Fruit fly (Drosophila melanogaster) whole organism, larva: ENCODE measurements around the gene bbx.
A peak's percentile ranks its signal among the peaks of the same experiment; 100 is the strongest.

Experiments used
- noc ChIP-seq: fragments of 200-800 bp; sonication (Bioruptor generic); optimal IDR thresholded peaks from 3 replicates; lab custom pipeline; 2019; ENCODE audit warnings: missing biosample characterization, mild to moderate bottlenecking, missing genetic modification characterization, moderate library complexity

Gene bbx

DNA sequence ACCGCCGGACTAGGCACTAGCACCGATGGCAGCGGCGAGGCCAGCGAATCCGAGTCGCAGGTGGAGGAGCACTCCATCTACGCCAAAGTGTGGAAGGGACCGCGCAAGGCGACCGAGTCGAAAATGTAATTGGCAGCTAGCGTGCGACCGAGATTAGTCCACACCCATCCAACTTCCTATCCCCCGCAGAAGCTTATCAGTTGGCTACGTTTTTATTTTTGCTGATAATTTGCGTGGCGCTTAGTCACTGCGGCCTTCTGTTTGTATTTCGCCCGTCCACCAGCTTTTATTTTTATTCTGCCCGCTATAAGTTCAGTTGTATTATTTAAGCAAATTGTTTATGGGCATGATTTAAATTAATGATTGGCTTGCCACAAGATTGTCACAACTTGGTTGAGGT is 9.3 kb upstream of the bbx start:
- peak; percentile 10 for TF ChIP-seq noc (tag; lab: Kevin White, UChicago)

dm6 chrX:21357810-21358671 is 4.8 kb upstream of the bbx start, which contains the start of gene Septin1:
Septin1 (plus strand) TSS chrX:21358286.
- no peak for TF ChIP-seq noc (tag; lab: Kevin White, UChicago)

- TF ChIP-seq noc (tag; lab: Kevin White, UChicago) = no peak
These were observed 2.6 kb downstream of the bbx start for dm6 chrX:21365421-21365820.

dm6 chrX:21366311-21366990 is 3.6 kb downstream of the bbx start:
- peak; percentile 95 for TF ChIP-seq noc (tag; lab: Kevin White, UChicago)

dm6 chrX:21367363-21368072 is 4.7 kb downstream of the bbx start:
- peak; percentile 99 for TF ChIP-seq noc (tag; lab: Kevin White, UChicago)

dm6 chrX:21368410-21368918 is 5.6 kb downstream of the bbx start:
- no peak for TF ChIP-seq noc (tag; lab: Kevin White, UChicago)

DNA sequence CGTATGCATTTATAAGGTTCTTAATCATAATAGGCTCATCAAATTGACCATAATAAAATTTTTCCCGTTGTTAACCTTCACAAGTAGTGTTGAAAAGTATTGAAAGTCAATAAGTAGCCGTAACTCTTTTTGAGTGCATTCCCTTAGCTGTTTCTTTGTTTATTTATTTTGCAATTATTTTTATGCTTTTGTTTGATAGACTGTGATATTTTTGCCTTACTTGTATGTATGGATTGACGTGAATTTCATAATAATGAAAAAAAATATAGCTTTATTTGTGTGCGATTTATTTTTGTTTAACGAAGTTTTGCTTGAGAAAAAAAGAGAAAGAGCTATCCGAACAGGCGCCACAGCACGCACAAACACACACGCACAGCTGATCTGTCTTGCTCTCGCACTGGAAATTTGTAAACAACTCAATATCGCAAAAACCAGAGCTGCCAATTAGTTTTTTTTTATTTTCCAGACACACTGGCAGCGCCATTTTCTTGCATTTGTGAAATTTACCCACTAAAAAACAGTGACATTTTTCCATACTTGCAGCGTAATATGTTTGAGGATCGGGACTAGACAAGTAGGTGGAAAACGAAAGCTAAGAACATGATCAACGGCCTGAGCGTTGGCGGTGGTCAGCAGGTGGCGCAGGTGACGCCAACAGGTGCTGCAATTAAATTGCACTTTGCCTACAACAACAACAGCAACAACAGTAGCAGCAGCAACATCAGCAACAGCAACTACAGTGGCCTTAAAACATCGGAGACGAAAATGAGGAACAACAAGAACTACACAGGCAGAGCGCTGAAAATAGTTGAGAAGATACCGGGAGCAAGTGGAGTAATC is 6.5 kb downstream of the bbx start:
- TF ChIP-seq noc (tag; lab: Kevin White, UChicago) = no peak

DNA sequence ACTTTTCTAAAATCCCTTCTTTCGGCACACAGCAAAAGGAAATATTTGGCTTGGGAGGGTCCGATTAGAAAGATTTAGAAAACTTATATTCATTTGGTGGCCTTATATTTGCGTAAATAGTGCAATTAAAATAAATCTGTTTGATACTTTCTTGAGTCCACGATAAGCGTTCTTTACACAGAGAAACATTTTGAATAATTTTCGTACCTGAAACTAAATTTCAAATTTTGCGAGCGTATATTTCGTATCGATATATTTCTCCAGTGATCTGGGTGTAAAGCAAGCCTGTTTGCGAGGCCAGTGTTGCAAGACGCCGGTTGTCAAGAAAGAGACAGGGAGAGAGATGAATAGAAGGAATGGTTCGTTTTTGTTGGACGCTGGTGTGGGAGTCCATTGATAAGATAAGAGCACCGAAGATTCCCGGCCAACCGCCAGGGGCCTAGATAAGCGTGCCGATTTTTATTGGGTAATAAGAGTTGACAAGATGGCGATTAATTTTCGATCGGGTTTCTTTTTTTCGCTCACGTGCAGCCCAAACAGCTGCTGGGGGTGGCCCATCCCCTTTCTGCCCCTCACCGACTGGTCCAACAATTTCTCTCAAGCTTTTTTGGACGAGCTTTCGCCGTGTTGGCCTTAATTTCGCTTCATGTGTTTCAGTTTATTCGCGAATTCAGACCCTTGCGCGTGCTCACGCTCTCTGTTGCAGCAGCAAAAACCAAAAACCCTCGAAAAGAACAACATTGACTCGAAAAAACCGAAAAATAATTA is 11.0 kb downstream of the bbx start, which contains the start of gene slgA:
Gene slgA, plus strand, starts transcription at position 344 of the 768 bp plus-strand sequence.
- TF ChIP-seq noc (tag; lab: Kevin White, UChicago) = no peak

- peak; percentile 75 for TF ChIP-seq noc (tag; lab: Kevin White, UChicago)
These were observed 12.8 kb downstream of the bbx start for dm6 chrX:21375595-21376047.

DNA sequence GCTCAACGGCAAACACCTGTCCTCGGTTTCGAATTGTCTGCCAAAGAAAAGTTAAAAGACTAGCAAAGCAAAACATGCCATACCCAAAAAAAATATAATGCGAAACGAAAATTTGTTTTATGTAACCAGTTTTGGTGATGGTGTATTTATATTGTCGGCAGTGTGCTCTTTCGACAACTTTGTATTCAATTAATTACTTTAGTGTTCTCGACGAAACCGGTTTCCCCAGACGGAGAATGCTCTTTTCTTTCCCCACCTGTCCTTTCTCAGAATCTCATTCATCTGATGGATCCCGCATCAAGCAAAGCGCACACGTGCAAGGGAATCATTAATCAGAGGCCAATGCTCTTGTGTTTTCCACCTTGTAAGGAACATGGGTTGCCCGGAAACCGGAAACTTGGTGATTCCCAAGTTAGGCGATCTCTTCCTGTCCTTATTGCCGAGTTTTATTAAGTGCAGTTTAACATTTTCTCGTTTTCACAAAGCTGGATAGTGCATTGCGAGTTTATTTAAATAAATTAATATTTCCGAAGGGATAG is 15.6 kb downstream of the bbx start:
- no peak for TF ChIP-seq noc (tag; lab: Kevin White, UChicago)

dm6 chrX:21387695-21388094 is 24.9 kb downstream of the bbx start, which contains the start of gene Ddx56:
Ddx56 (minus strand) TSS chrX:21387946.
- no peak for TF ChIP-seq noc (tag; lab: Kevin White, UChicago)

dm6 chrX:21388734-21389133 is 25.9 kb downstream of the bbx start, which contains the start of gene mst:
mst (plus strand) TSS chrX:21388977.
- TF ChIP-seq noc (tag; lab: Kevin White, UChicago) = no peak

dm6 chrX:21396860-21397459 is 34.1 kb downstream of the bbx start, which contains the start of gene lcs:
lcs (minus strand) TSS chrX:21397316.
- TF ChIP-seq noc (tag; lab: Kevin White, UChicago) = no peak
